Worm (Caenorhabditis elegans): Measurements from ENCODE around the gene cthd-1.

The cthd-1 gene

ce11 chrV:9677977-9678376 is at the start of gene cthd-1:
Gene cthd-1 (plus strand): TSS chrV:9678277.
- TF ChIP-seq sox-4 (tag; optimal IDR thresholded peaks at IDR 0.05) (no peak), hlh-13 (GFP tag; optimal IDR thresholded peaks at IDR 0.05) (no peak), ceh-22 (tag; optimal IDR thresholded peaks at IDR 0.05) (no peak), ahr-1 (tag; optimal IDR thresholded peaks at IDR 0.05) (no peak), K09A11.1 (tag; optimal IDR thresholded peaks at IDR 0.05; ENCODE audit: insufficient read depth) (no peak), ceh-18 (tag; optimal IDR thresholded peaks at IDR 0.05) (no peak), fax-1 (tag; optimal IDR thresholded peaks at IDR 0.05) (no peak)

DNA sequence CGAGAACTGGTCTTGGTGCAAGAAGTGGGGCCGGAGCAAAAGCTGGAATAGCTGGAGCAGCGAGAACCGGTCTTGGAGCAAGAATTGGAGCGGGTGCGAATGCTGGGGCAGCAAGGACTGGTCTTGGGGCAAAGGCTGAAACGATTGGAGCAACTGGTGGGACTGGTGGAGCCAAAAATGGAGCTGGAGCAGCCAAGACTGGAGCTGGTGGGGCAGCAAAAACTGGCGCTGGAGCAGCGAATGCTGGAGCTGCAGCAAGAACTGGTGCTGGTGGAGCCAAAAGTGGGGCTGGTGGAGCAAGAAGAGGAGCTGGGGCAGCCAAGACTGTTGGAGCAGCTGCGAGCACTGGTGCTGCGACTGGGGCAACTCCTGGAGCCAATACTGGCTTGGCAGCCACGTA is 49.5 kb upstream of the cthd-1 start:
- TF ChIP-seq ceh-9 (tag; optimal IDR thresholded peaks at IDR 0.05) (no peak), hlh-6 (tag; optimal IDR thresholded peaks at IDR 0.05) (peak; percentile 46)

DNA sequence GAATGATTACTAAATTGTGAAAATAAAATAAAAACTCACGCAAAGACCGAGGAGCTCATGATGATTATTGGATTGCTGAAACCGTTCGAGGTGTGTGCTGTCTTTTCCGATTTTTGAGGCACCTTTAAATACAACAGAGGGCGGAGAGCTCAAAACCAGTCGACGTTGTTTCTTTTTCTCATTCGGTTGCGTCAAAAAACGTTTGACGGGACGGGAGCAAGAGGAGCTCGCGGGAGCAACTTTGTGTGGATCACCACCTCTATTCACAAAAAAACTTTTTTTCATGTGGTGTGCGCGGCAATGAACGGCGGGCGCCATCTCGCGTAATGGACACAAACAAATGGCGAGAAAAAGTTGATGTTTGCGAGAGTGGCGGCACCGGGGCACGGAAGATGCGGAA is 49.0 kb upstream of the cthd-1 start, which contains the start of gene idpc-3:
Gene idpc-3 (minus strand): TSS at position 101 of the 400 bp plus-strand sequence.
- TF ChIP-seq ceh-22 (tag; optimal IDR thresholded peaks at IDR 0.05) (no peak), pha-4 (tag; optimal IDR thresholded peaks at IDR 0.05) (no peak)

- no peak for TF ChIP-seq ttx-3 (tag; optimal IDR thresholded peaks at IDR 0.05)
- TF ChIP-seq eyg-1 (tag; optimal IDR thresholded peaks at IDR 0.05) = no peak
These were observed 48.4 kb upstream of the cthd-1 start, which contains the start of gene col-146 for ce11 chrV:9629643-9630042. Gene col-146 (plus strand): TSS chrV:9629943.

DNA sequence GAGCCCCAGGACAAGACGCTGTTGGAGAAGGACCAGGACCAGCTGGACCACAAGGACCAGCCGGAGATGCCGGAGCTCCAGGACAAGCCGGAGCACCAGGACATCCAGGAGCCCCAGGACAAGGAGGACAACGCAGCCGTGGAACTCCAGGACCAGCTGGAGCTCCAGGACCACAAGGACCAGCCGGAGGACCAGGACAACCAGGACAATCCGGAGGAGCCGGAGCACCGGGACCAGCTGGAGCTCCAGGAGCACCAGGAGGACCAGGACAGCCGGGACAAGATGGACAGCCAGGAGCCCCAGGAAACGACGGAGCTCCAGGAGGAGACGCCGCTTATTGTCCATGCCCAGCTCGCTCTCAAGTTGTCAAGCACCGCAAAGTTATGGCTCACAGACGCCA is 47.5 kb upstream of the cthd-1 start:
- no peak for TF ChIP-seq C38D4.7 (GFP tag; optimal IDR thresholded peaks at IDR 0.05)
- no peak for TF ChIP-seq ceh-6 (GFP tag; optimal IDR thresholded peaks at IDR 0.05)
- no peak for TF ChIP-seq pat-9 (tag; optimal IDR thresholded peaks at IDR 0.05)
- no peak for TF ChIP-seq ets-4 (tag; optimal IDR thresholded peaks at IDR 0.05)
- no peak for TF ChIP-seq unc-55 (GFP tag; optimal IDR thresholded peaks at IDR 0.05)
- TF ChIP-seq ceh-45 (GFP tag; IDR thresholded peaks at IDR 0.05) = no peak
- TF ChIP-seq fkh-6 (tag; optimal IDR thresholded peaks at IDR 0.05) = no peak
- TF ChIP-seq ceh-34 (tag; optimal IDR thresholded peaks at IDR 0.05) = no peak
- TF ChIP-seq C08G9.2 (tag; optimal IDR thresholded peaks at IDR 0.05) = no peak
- no peak for TF ChIP-seq hlh-8 (tag; optimal IDR thresholded peaks at IDR 0.05)
- no peak for TF ChIP-seq syd-9 (tag; optimal IDR thresholded peaks at IDR 0.05)
- TF ChIP-seq ceh-31 (tag; optimal IDR thresholded peaks at IDR 0.05) = no peak
- TF ChIP-seq pqm-1 (tag; optimal IDR thresholded peaks at IDR 0.05) = no peak
- TF ChIP-seq pax-1 (tag; optimal IDR thresholded peaks at IDR 0.05) = no peak
- no peak for TF ChIP-seq lin-11 (tag; optimal IDR thresholded peaks at IDR 0.05)

DNA sequence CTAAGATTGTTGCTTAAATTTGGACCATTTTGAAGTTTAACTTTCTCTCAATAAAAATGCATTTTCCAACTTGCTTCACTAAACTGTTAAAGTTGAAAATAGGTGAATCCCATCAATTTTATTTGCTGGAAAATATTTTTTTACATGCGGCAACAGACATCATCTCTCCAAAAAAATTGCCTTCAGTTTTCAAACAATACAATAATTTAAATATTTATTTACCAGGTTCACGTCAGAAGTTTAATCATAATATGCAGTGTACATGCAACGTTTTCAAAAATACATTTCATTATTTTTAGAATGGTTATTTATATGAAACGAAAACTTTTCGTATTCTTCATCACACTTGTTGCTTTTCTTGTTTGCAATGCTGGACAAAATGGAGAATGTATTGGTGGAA is 47.1 kb upstream of the cthd-1 start, which contains the start of gene T06E4.5:
Gene T06E4.5 (plus strand): TSS at position 301 of the 400 bp plus-strand sequence.
- TF ChIP-seq dmd-4 (tag; optimal IDR thresholded peaks at IDR 0.05; ENCODE audit: borderline replicate concordance) (no peak), pqm-1 (tag; optimal IDR thresholded peaks at IDR 0.05) (no peak), Y22D7AL.16 (tag; optimal IDR thresholded peaks at IDR 0.05) (no peak), fkh-6 (tag; optimal IDR thresholded peaks at IDR 0.05) (no peak), C08G9.2 (tag; optimal IDR thresholded peaks at IDR 0.05) (no peak), unc-86 (tag; optimal IDR thresholded peaks at IDR 0.05) (no peak), ceh-24 (tag; optimal IDR thresholded peaks at IDR 0.05) (no peak), ceh-18 (tag; optimal IDR thresholded peaks at IDR 0.05) (no peak), K09A11.1 (tag; optimal IDR thresholded peaks at IDR 0.05; ENCODE audit: insufficient read depth) (no peak)

DNA sequence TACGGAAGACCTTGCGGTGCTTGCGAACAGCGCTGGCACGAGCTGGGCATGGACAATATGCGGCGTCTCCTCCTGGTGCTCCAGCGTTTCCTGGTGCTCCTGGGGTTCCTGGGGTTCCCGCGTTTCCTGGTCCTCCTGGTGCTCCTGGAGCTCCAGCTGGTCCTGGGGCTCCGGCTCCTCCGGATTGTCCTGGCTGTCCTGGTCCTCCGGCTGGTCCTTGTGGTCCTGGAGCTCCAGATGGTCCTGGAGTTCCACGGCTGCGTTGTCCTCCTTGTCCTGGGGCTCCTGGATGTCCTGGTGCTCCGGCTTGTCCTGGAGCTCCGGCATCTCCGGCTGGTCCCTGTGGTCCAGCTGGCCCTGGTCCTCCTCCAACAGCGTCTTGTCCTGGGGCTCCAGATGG is 45.7 kb upstream of the cthd-1 start:
- TF ChIP-seq zip-5 (tag; optimal IDR thresholded peaks at IDR 0.05) (no peak), ceh-6 (GFP tag; optimal IDR thresholded peaks at IDR 0.05) (no peak), lim-6 (tag; optimal IDR thresholded peaks at IDR 0.05) (no peak), nhr-11 (tag; optimal IDR thresholded peaks at IDR 0.05) (no peak), ztf-16 (tag; optimal IDR thresholded peaks at IDR 0.05) (no peak), unc-3 (GFP tag; conservative IDR thresholded peaks at IDR 0.05) (no peak), unc-3 (tag; optimal IDR thresholded peaks at IDR 0.05) (no peak), rnt-1 (tag; optimal IDR thresholded peaks at IDR 0.05) (no peak)

Data from whole organism, late embryonic.